Fruit fly (Drosophila melanogaster) whole organism, embryonic: Measurements from ENCODE around the gene Hip14.

ENCODE experiments used
- Aef1 ChIP-seq: fragments of 200-800 bp; sonication (Bioruptor generic); IDR thresholded peaks from 3 replicates; pipeline ENCODE4 v1.3.6; 2022; ENCODE audit warnings: missing biosample characterization, missing genetic modification characterization
- Asciz ChIP-seq: fragments of 200-800 bp; sonication (Bioruptor generic); optimal IDR thresholded peaks from 2 replicates; lab custom pipeline; 2017; ENCODE audit warnings: missing biosample characterization, mild to moderate bottlenecking, missing genetic modification characterization, missing genetic modification reagents
- Bdp1 ChIP-seq: fragments of 200-800 bp; sonication (Bioruptor generic); optimal IDR thresholded peaks from 3 replicates; lab custom pipeline; 2016; ENCODE audit warnings: missing biosample characterization, missing genetic modification characterization
- CG10565 ChIP-seq: fragments of 200-800 bp; sonication (Bioruptor generic); optimal IDR thresholded peaks from 3 replicates; lab custom pipeline; 2016; ENCODE audit warnings: missing biosample characterization, mild to moderate bottlenecking, missing genetic modification characterization
- CG11093 ChIP-seq: fragments of 200-800 bp; sonication (Bioruptor generic); IDR thresholded peaks from 3 replicates; pipeline ENCODE4 v1.3.6; 2022; ENCODE audit warnings: missing biosample characterization, missing genetic modification characterization
- CG11247 ChIP-seq: fragments of 200-800 bp; sonication (Bioruptor generic); IDR thresholded peaks from 2 replicates; pipeline ENCODE4 v1.3.6; 2022; ENCODE audit warnings: missing biosample characterization, missing genetic modification characterization
- CG11504 ChIP-seq: fragments of 200-800 bp; sonication (Bioruptor generic); optimal IDR thresholded peaks from 3 replicates; lab custom pipeline; 2019; ENCODE audit warnings: missing biosample characterization, mild to moderate bottlenecking, missing genetic modification characterization, moderate library complexity
- CG12659 ChIP-seq: fragments of 200-800 bp; sonication (Bioruptor generic); optimal IDR thresholded peaks from 3 replicates; lab custom pipeline; 2017; ENCODE audit warnings: mild to moderate bottlenecking, missing biosample characterization, missing genetic modification reagents, missing genetic modification characterization
- CG14050 ChIP-seq: fragments of 200-800 bp; sonication (Bioruptor generic); IDR thresholded peaks from 3 replicates; pipeline ENCODE4 v1.3.6; 2022; ENCODE audit warnings: missing biosample characterization, missing genetic modification characterization
- CG15601 ChIP-seq: fragments of 200-800 bp; sonication (Bioruptor generic); optimal IDR thresholded peaks from 3 replicates; lab custom pipeline; 2019; ENCODE audit warnings: missing biosample characterization, mild to moderate bottlenecking, missing genetic modification characterization, moderate library complexity
- CG15696 ChIP-seq: fragments of 200-800 bp; sonication (Bioruptor generic); optimal IDR thresholded peaks from 2 replicates; lab custom pipeline; 2019; ENCODE audit warnings: missing biosample characterization, mild to moderate bottlenecking, missing genetic modification characterization, moderate library complexity
- CG17385 ChIP-seq: fragments of 200-800 bp; sonication (Bioruptor generic); optimal IDR thresholded peaks from 3 replicates; lab custom pipeline; 2018; ENCODE audit warnings: missing biosample characterization, mild to moderate bottlenecking, missing genetic modification characterization
- CG2129 ChIP-seq: fragments of 200-800 bp; sonication (Bioruptor generic); IDR thresholded peaks from 2 replicates; pipeline ENCODE4 v1.3.6; 2022; ENCODE audit warnings: missing biosample characterization, missing genetic modification characterization; ENCODE audit not compliant: partially characterized antibody
- CG2678 ChIP-seq: fragments of 200-800 bp; sonication (Bioruptor generic); optimal IDR thresholded peaks from 3 replicates; lab custom pipeline; 2019; ENCODE audit warnings: missing biosample characterization, mild to moderate bottlenecking, missing genetic modification characterization, moderate library complexity
- CG30403 ChIP-seq: fragments of 200-800 bp; sonication (Bioruptor generic); optimal IDR thresholded peaks from 3 replicates; lab custom pipeline; 2016; ENCODE audit warnings: missing biosample characterization, missing genetic modification characterization
- CG32532 ChIP-seq: fragments of 200-800 bp; sonication (Bioruptor generic); IDR thresholded peaks from 2 replicates; pipeline ENCODE4 v1.3.6; 2022; ENCODE audit warnings: missing biosample characterization, missing genetic modification characterization
- CG33213 ChIP-seq: fragments of 200-800 bp; sonication (Bioruptor generic); optimal IDR thresholded peaks from 3 replicates; lab custom pipeline; 2016; ENCODE audit warnings: missing biosample characterization, missing genetic modification characterization
- CG34422 ChIP-seq: fragments of 200-800 bp; sonication (Bioruptor generic); IDR thresholded peaks from 3 replicates; pipeline ENCODE4 v1.3.6; 2022; ENCODE audit warnings: missing biosample characterization, missing genetic modification characterization
- CG4820 ChIP-seq: fragments of 200-800 bp; sonication (Bioruptor generic); optimal IDR thresholded peaks from 3 replicates; lab custom pipeline; 2016; ENCODE audit warnings: missing biosample characterization, missing genetic modification characterization
- CG4854 ChIP-seq: fragments of 200-800 bp; sonication (Bioruptor generic); optimal IDR thresholded peaks from 2 replicates; lab custom pipeline; 2016; ENCODE audit warnings: missing biosample characterization, missing genetic modification characterization, inconsistent platforms
- CG7357 ChIP-seq: fragments of 200-800 bp; sonication (Bioruptor generic); IDR thresholded peaks from 3 replicates; pipeline ENCODE4 v1.3.6; 2022; ENCODE audit warnings: missing biosample characterization, missing genetic modification characterization
- CG8388 ChIP-seq: fragments of 200-800 bp; sonication (Bioruptor generic); optimal IDR thresholded peaks from 2 replicates; lab custom pipeline; 2019; ENCODE audit warnings: missing biosample characterization, mild to moderate bottlenecking, missing genetic modification characterization, moderate library complexity
- CG8944 ChIP-seq: fragments of 200-800 bp; sonication (Bioruptor generic); optimal IDR thresholded peaks from 3 replicates; lab custom pipeline; 2016; ENCODE audit warnings: missing biosample characterization, missing genetic modification characterization
- Dip2 ChIP-seq: fragments of 200-800 bp; sonication (Bioruptor generic); IDR thresholded peaks from 2 replicates; pipeline ENCODE4 v1.3.6; 2022; ENCODE audit warnings: missing biosample characterization, missing genetic modification characterization
- Dip3 ChIP-seq: fragments of 200-800 bp; sonication (Bioruptor generic); optimal IDR thresholded peaks from 3 replicates; lab custom pipeline; 2016; ENCODE audit warnings: missing biosample characterization, missing genetic modification characterization
- Ets65A ChIP-seq: fragments of 200-800 bp; sonication (Bioruptor generic); peaks from one replicate; lab custom pipeline; 2016; ENCODE audit warnings: missing biosample characterization, missing genetic modification characterization
- Hand ChIP-seq: fragments of 200-800 bp; sonication (Bioruptor generic); optimal IDR thresholded peaks from 2 replicates; lab custom pipeline; 2017; ENCODE audit warnings: mild to moderate bottlenecking, missing biosample characterization, missing genetic modification reagents, missing genetic modification characterization
- Hr3 ChIP-seq: fragments of 200-800 bp; sonication (Bioruptor generic); optimal IDR thresholded peaks from 3 replicates; lab custom pipeline; 2016; ENCODE audit warnings: missing biosample characterization, missing genetic modification characterization
- Kr ChIP-seq: fragments of 200-800 bp; sonication (Bioruptor generic); optimal IDR thresholded peaks from 2 replicates; lab custom pipeline; 2017; ENCODE audit warnings: missing biosample characterization, mild to moderate bottlenecking, missing genetic modification characterization
- MESR4 ChIP-seq: fragments of 200-800 bp; sonication (Bioruptor generic); optimal IDR thresholded peaks from 2 replicates; lab custom pipeline; 2018; ENCODE audit warnings: missing biosample characterization, mild to moderate bottlenecking, missing genetic modification characterization, moderate library complexity
- MTF-1 ChIP-seq: fragments of 200-800 bp; sonication (Bioruptor generic); optimal IDR thresholded peaks from 2 replicates; lab custom pipeline; 2018; ENCODE audit warnings: missing biosample characterization, mild to moderate bottlenecking, missing genetic modification characterization, borderline replicate concordance
- Mad ChIP-seq: fragments of 200-800 bp; sonication (Bioruptor generic); optimal IDR thresholded peaks from 2 replicates; lab custom pipeline; 2016; ENCODE audit warnings: missing biosample characterization, missing genetic modification characterization
- Max ChIP-seq: fragments of 200-800 bp; sonication (Bioruptor generic); optimal IDR thresholded peaks from 2 replicates; lab custom pipeline; 2016; ENCODE audit warnings: missing biosample characterization, mild to moderate bottlenecking, missing genetic modification characterization
- Six4 ChIP-seq: fragments of 200-800 bp; sonication (Bioruptor generic); optimal IDR thresholded peaks from 2 replicates; lab custom pipeline; 2016; ENCODE audit warnings: missing biosample characterization, missing genetic modification characterization
- al ChIP-seq: fragments of 200-800 bp; sonication (Bioruptor generic); IDR thresholded peaks from 2 replicates; pipeline ENCODE4 v1.3.6; 2022; ENCODE audit warnings: missing biosample characterization, missing genetic modification characterization
- bigmax ChIP-seq: fragments of 200-800 bp; sonication (Bioruptor generic); optimal IDR thresholded peaks from 2 replicates; lab custom pipeline; 2018; ENCODE audit warnings: missing biosample characterization, mild to moderate bottlenecking, missing genetic modification characterization
- dan ChIP-seq: fragments of 200-800 bp; sonication (Bioruptor generic); IDR thresholded peaks from 2 replicates; pipeline ENCODE4 v1.3.6; 2022; ENCODE audit warnings: missing biosample characterization, missing genetic modification characterization
- gem ChIP-seq: fragments of 200-800 bp; sonication (Bioruptor generic); optimal IDR thresholded peaks from 2 replicates; lab custom pipeline; 2019; ENCODE audit warnings: missing biosample characterization, mild to moderate bottlenecking, missing genetic modification characterization, moderate library complexity
- hb ChIP-seq: fragments of 200-800 bp; sonication (Bioruptor generic); IDR thresholded peaks from 3 replicates; pipeline ENCODE4 v1.3.6; 2022; ENCODE audit warnings: missing biosample characterization, missing genetic modification characterization; ENCODE audit not compliant: partially characterized antibody
- hth ChIP-seq: fragments of >200 bp; optimal IDR thresholded peaks from 2 replicates; lab custom pipeline; 2017; ENCODE audit warnings: inconsistent platforms
- lov ChIP-seq, 2 experiments: fragments of 200-800 bp in 1 of 2; fragments of >200 bp in 1 of 2; sonication (Bioruptor generic) in 1 of 2; IDR thresholded peaks in 1 of 2; optimal IDR thresholded peaks in 1 of 2; 2 replicates in 1 of 2; 3 replicates in 1 of 2; pipeline versions ENCODE4 v1.3.6 to Lab custom; 2017 to 2022; ENCODE audit warnings: missing biosample characterization in 1 of 2, missing genetic modification characterization in 1 of 2
- pb ChIP-seq: fragments of 200-800 bp; sonication (Bioruptor generic); optimal IDR thresholded peaks from 3 replicates; lab custom pipeline; 2016; ENCODE audit warnings: missing biosample characterization, missing genetic modification characterization
- ranshi ChIP-seq: fragments of 200-800 bp; sonication (Bioruptor generic); IDR thresholded peaks from 2 replicates; pipeline ENCODE4 v1.3.6; 2022; ENCODE audit warnings: missing biosample characterization, missing genetic modification characterization
- sens-2 ChIP-seq: fragments of 200-800 bp; sonication (Bioruptor generic); IDR thresholded peaks from 2 replicates; pipeline ENCODE4 v1.3.6; 2022; ENCODE audit warnings: missing biosample characterization, missing genetic modification characterization
- slou ChIP-seq: fragments of 200-800 bp; sonication (Bioruptor generic); optimal IDR thresholded peaks from 3 replicates; lab custom pipeline; 2016; ENCODE audit warnings: missing biosample characterization, missing genetic modification characterization
- so ChIP-seq: fragments of 200-800 bp; sonication (Bioruptor generic); IDR thresholded peaks from 3 replicates; pipeline ENCODE4 v1.3.6; 2022; ENCODE audit warnings: missing biosample characterization, missing genetic modification characterization
- tap ChIP-seq: fragments of 200-800 bp; optimal IDR thresholded peaks from 3 replicates; lab custom pipeline; 2019; ENCODE audit warnings: missing biosample characterization, mild to moderate bottlenecking, missing genetic modification characterization, moderate library complexity
- tll ChIP-seq, 2 experiments: fragments of 200-800 bp in 1 of 2; fragments of >200 bp in 1 of 2; sonication (Bioruptor generic) in 1 of 2; optimal IDR thresholded peaks; 2 replicates each; lab custom pipeline; 2017 to 2019; ENCODE audit warnings: missing biosample characterization in 2 of 2, missing genetic modification characterization in 2 of 2, mild to moderate bottlenecking in 1 of 2, moderate library complexity in 1 of 2
- toy ChIP-seq: fragments of 200-800 bp; sonication (Bioruptor generic); IDR thresholded peaks from 2 replicates; pipeline ENCODE4 v1.3.6; 2022; ENCODE audit warnings: missing biosample characterization, missing genetic modification characterization
- zfh1 ChIP-seq: fragments of 200-800 bp; sonication (Bioruptor generic); IDR thresholded peaks from 3 replicates; pipeline ENCODE4 v1.3.6; 2022; ENCODE audit warnings: missing biosample characterization, missing genetic modification characterization

Gene Hip14

dm6 chr3L:16037048-16037477 lies 49.0 kb downstream of the Hip14 start (continued):
- peak; percentile 68 for TF ChIP-seq CG8388
- TF ChIP-seq al, result peak; percentile 37; the same call in 1 of the 2 replicates
- TF ChIP-seq CG11504 (tag; lab: Kevin White, UChicago), result peak; percentile 76
- peak; percentile 55 for TF ChIP-seq Asciz
- TF ChIP-seq CG2678 (tag; lab: Kevin White, UChicago), result peak; percentile 79
- peak; percentile 90 for TF ChIP-seq CG32532 (GFP tag; lab: Robert Waterston, UW)
- TF ChIP-seq CG11093, result peak; percentile 33; the same call in 1 of the 3 replicates
- peak; percentile 79 for TF ChIP-seq CG12659
- TF ChIP-seq dan (GFP tag; lab: Robert Waterston, UW), result no peak
- peak; percentile 81 for TF ChIP-seq gem (tag; lab: Kevin White, UChicago)
- peak; percentile 70 for TF ChIP-seq CG11247 (GFP tag; lab: Robert Waterston, UW)
- TF ChIP-seq CG15601 (tag; lab: Kevin White, UChicago), result peak; percentile 82
- TF ChIP-seq CG34422, result peak; percentile 61; the same call in 2 of the 3 replicates
- TF ChIP-seq CG4854 (GFP tag; lab: Kevin White, UChicago), result peak; percentile 65
- TF ChIP-seq CG8944, result peak; percentile 52
- TF ChIP-seq CG15696, result peak; percentile 72
- TF ChIP-seq pb, result peak; percentile 52
- peak; percentile 71 for TF ChIP-seq tap (tag; lab: Kevin White, UChicago)
- peak; percentile 64 for TF ChIP-seq Hr3 (GFP tag; lab: Kevin White, UChicago)
- peak; percentile 84 for TF ChIP-seq CG33213 (GFP tag; lab: Kevin White, UChicago)
- peak; percentile 78; the same call in 1 of the 2 replicates for TF ChIP-seq ranshi (GFP tag; lab: Robert Waterston, UW)
- no peak for TF ChIP-seq hth
- TF ChIP-seq tll (GFP tag; optimal IDR thresholded peaks at IDR 0.05; lab: Kevin White, UChicago), result peak in 1 of 2 experiments; percentile 19
- TF ChIP-seq Mad (GFP tag; lab: Kevin White, UChicago), result peak; percentile 69
- TF ChIP-seq Max, result peak; percentile 47
- no peak for TF ChIP-seq Dip2
- TF ChIP-seq MTF-1 (GFP tag; lab: Kevin White, UChicago), result no peak
- peak; percentile 45; the same call in 1 of the 3 replicates for TF ChIP-seq hb (GFP tag; lab: Robert Waterston, UW)
- peak; percentile 57; the same call in 1 of the 2 replicates for TF ChIP-seq sens-2
- TF ChIP-seq CG10565 (GFP tag; lab: Kevin White, UChicago), result peak; percentile 65
- TF ChIP-seq toy (GFP tag; lab: Robert Waterston, UW), result 0 out of 2 replicates have a peak, but pooled peaks have one; percentile 26
- TF ChIP-seq so, result peak; percentile 88
- peak; percentile 45 for TF ChIP-seq MESR4 (GFP tag; lab: Kevin White, UChicago)
- peak; percentile 59 for TF ChIP-seq Dip3
- TF ChIP-seq CG14050 (GFP tag; lab: Robert Waterston, UW), result peak; percentile 28; the same call in 1 of the 3 replicates
- TF ChIP-seq CG30403 (GFP tag; lab: Kevin White, UChicago), result peak; percentile 83
- TF ChIP-seq lov (optimal IDR thresholded peaks at IDR 0.05; lab: Kevin White, UChicago), result no peak
- peak; percentile 76; the same call in 2 of the 3 replicates for TF ChIP-seq lov (GFP tag; IDR thresholded peaks at IDR 0.05; lab: Robert Waterston, UW)
- TF ChIP-seq bigmax (GFP tag; lab: Kevin White, UChicago), result peak; percentile 11
- TF ChIP-seq Bdp1 (GFP tag; lab: Kevin White, UChicago), result peak; percentile 56
- TF ChIP-seq Ets65A, result peak; percentile 97
- peak; percentile 67 for TF ChIP-seq CG17385 (GFP tag; lab: Kevin White, UChicago)
- TF ChIP-seq Six4 (GFP tag; lab: Kevin White, UChicago), result peak; percentile 74
- TF ChIP-seq CG4820, result peak; percentile 55
- peak; percentile 77 for TF ChIP-seq Hand
- peak; percentile 67 for TF ChIP-seq slou
- no peak for TF ChIP-seq CG7357 (GFP tag; lab: Robert Waterston, UW)
- no peak for TF ChIP-seq Kr (GFP tag; lab: Kevin White, UChicago)
- peak; percentile 90 for TF ChIP-seq zfh1 (GFP tag; lab: Robert Waterston, UW)
- TF ChIP-seq Aef1 (GFP tag; lab: Robert Waterston, UW), result peak; percentile 66; the same call in 2 of the 3 replicates
- TF ChIP-seq CG2129 (GFP tag; lab: Robert Waterston, UW), result no peak
